Fruit fly (Drosophila melanogaster) whole organism, wandering third instar larva: ENCODE measurements around the gene RpS10b.

ENCODE experiments used
- Abd-B ChIP-seq: fragments of >200 bp; optimal IDR thresholded peaks from 2 replicates; lab custom pipeline; 2017; ENCODE audit warnings: missing biosample characterization, missing genetic modification characterization
- CG32264 ChIP-seq: fragments of 200-800 bp; sonication (Bioruptor generic); optimal IDR thresholded peaks from 2 replicates; lab custom pipeline; 2016; ENCODE audit warnings: missing biosample characterization, missing genetic modification characterization
- CG9705 ChIP-seq: fragments of 200-800 bp; sonication (Bioruptor generic); optimal IDR thresholded peaks from 2 replicates; lab custom pipeline; 2018; ENCODE audit warnings: missing biosample characterization, mild to moderate bottlenecking, missing genetic modification characterization
- CrebA ChIP-seq: fragments of 200-800 bp; sonication (Bioruptor generic); optimal IDR thresholded peaks from 2 replicates; lab custom pipeline; 2016; ENCODE audit warnings: missing biosample characterization, mild to moderate bottlenecking, missing genetic modification characterization, borderline replicate concordance
- Dfd ChIP-seq: fragments of >200 bp; optimal IDR thresholded peaks from 2 replicates; lab custom pipeline; 2017; ENCODE audit warnings: missing biosample characterization, missing genetic modification characterization
- Dif ChIP-seq: fragments of 200-275, 200-300 bp; sonication (Bioruptor generic); optimal IDR thresholded peaks from 2 replicates; lab custom pipeline; 2018; ENCODE audit warnings: missing biosample characterization, missing genetic modification characterization; ENCODE audit not compliant: partially characterized antibody
- GATAd ChIP-seq: sonication (Bioruptor generic); optimal IDR thresholded peaks from 2 replicates; lab custom pipeline; 2016; ENCODE audit warnings: missing biosample characterization, missing genetic modification characterization
- HLH106 ChIP-seq: fragments of 200-800 bp; optimal IDR thresholded peaks from 3 replicates; lab custom pipeline; 2019; ENCODE audit warnings: missing biosample characterization, mild to moderate bottlenecking, missing genetic modification characterization, moderate library complexity
- Hnf4 ChIP-seq: fragments of 200-800 bp; sonication (Bioruptor generic); optimal IDR thresholded peaks from 2 replicates; lab custom pipeline; 2016; ENCODE audit warnings: missing biosample characterization, mild to moderate bottlenecking, missing genetic modification characterization
- Hr78 ChIP-seq: fragments of >200 bp; optimal IDR thresholded peaks from 2 replicates; lab custom pipeline; 2017; ENCODE audit warnings: missing biosample characterization, missing genetic modification characterization
- Hr83 ChIP-seq: fragments of 200-300 bp; sonication (Bioruptor generic); optimal IDR thresholded peaks from 2 replicates; lab custom pipeline; 2016; ENCODE audit warnings: missing biosample characterization, mild to moderate bottlenecking, missing genetic modification characterization, moderate library complexity; ENCODE audit not compliant: poor library complexity, severe bottlenecking
- Jra ChIP-seq: sonication (Bioruptor generic); optimal IDR thresholded peaks from 2 replicates; lab custom pipeline; 2016; ENCODE audit warnings: missing biosample characterization, missing genetic modification characterization
- Mio ChIP-seq: sonication (Bioruptor generic); optimal IDR thresholded peaks from 2 replicates; lab custom pipeline; 2016; ENCODE audit warnings: missing biosample characterization, missing genetic modification characterization
- Myc ChIP-seq: fragments of >200 bp; optimal IDR thresholded peaks from 2 replicates; lab custom pipeline; 2017
- N ChIP-seq: fragments of >200 bp; optimal IDR thresholded peaks from 2 replicates; lab custom pipeline; 2018; ENCODE audit warnings: missing biosample characterization, missing external identifiers, missing genetic modification characterization
- OdsH ChIP-seq: fragments of 200-800 bp; sonication (Bioruptor generic); optimal IDR thresholded peaks from 2 replicates; lab custom pipeline; 2016; ENCODE audit warnings: missing biosample characterization, mild to moderate bottlenecking, missing genetic modification characterization
- Rel ChIP-seq, 2 experiments: fragments of 200-800 bp; sonication (Bioruptor generic) in 1 of 2; optimal IDR thresholded peaks; 2 replicates in 1 of 2; 3 replicates in 1 of 2; lab custom pipeline; 2016 to 2019; ENCODE audit warnings: mild to moderate bottlenecking in 2 of 2, missing biosample characterization in 2 of 2, missing genetic modification characterization in 2 of 2, moderate library complexity in 1 of 2
- Sp1 ChIP-seq: fragments of 200-800 bp; sonication (Bioruptor generic); optimal IDR thresholded peaks from 3 replicates; lab custom pipeline; 2019; ENCODE audit warnings: missing biosample characterization, mild to moderate bottlenecking, missing genetic modification characterization, moderate library complexity
- Vsx2 ChIP-seq: fragments of 200-300, 225-300 bp; sonication (Bioruptor generic); optimal IDR thresholded peaks from 2 replicates; lab custom pipeline; 2018; ENCODE audit warnings: missing biosample characterization, missing genetic modification characterization; ENCODE audit not compliant: partially characterized antibody
- br ChIP-seq: fragments of 200-800 bp; sonication (Bioruptor generic); optimal IDR thresholded peaks from 2 replicates; lab custom pipeline; 2016; ENCODE audit warnings: missing biosample characterization, missing genetic modification characterization
- brk ChIP-seq: fragments of 200-800 bp; sonication (Bioruptor generic); optimal IDR thresholded peaks from 2 replicates; lab custom pipeline; 2016; ENCODE audit warnings: missing biosample characterization, mild to moderate bottlenecking, missing genetic modification characterization
- dl ChIP-seq, 2 experiments: fragments of 175-275, 200-275 bp in 1 of 2; fragments of 200-275 bp in 1 of 2; sonication (Bioruptor generic); optimal IDR thresholded peaks; lab custom pipeline; 2018; ENCODE audit warnings: mild to moderate bottlenecking in 2 of 2, missing biosample characterization in 2 of 2, missing genetic modification characterization in 2 of 2, moderate library complexity in 2 of 2; ENCODE audit not compliant: partially characterized antibody in 2 of 2, insufficient read depth in 1 of 2
- dmrt93B ChIP-seq: fragments of 200-800 bp; sonication (Bioruptor generic); optimal IDR thresholded peaks from 2 replicates; lab custom pipeline; 2018; ENCODE audit warnings: missing biosample characterization, mild to moderate bottlenecking, missing genetic modification characterization
- dsf ChIP-seq: sonication (Bioruptor generic); optimal IDR thresholded peaks from 2 replicates; lab custom pipeline; 2016; ENCODE audit warnings: missing biosample characterization, missing genetic modification characterization, borderline replicate concordance
- ey ChIP-seq: fragments of 200-800 bp; sonication (Bioruptor generic); optimal IDR thresholded peaks from 2 replicates; lab custom pipeline; 2016; ENCODE audit warnings: missing biosample characterization, missing genetic modification characterization
- foxo ChIP-seq, 2 experiments: fragments of 200-800 bp; sonication (Bioruptor generic); optimal IDR thresholded peaks; 2 replicates in 1 of 2; 3 replicates in 1 of 2; lab custom pipeline; 2016 to 2017; ENCODE audit warnings: missing biosample characterization in 2 of 2, missing genetic modification characterization in 2 of 2
- fru ChIP-seq: fragments of 200-800 bp; sonication (Bioruptor generic); optimal IDR thresholded peaks from 3 replicates; lab custom pipeline; 2016; ENCODE audit warnings: missing biosample characterization, mild to moderate bottlenecking, missing genetic modification characterization
- h ChIP-seq: fragments of 200-800 bp; sonication (Bioruptor generic); optimal IDR thresholded peaks from 3 replicates; lab custom pipeline; 2016; ENCODE audit warnings: missing biosample characterization, mild to moderate bottlenecking, missing genetic modification characterization
- jim ChIP-seq: fragments of 175-275, 200-325 bp; sonication (Bioruptor generic); optimal IDR thresholded peaks from 2 replicates; lab custom pipeline; 2016; ENCODE audit warnings: missing biosample characterization, mild to moderate bottlenecking, missing genetic modification characterization
- lola ChIP-seq: fragments of >200 bp; optimal IDR thresholded peaks from 2 replicates; lab custom pipeline; 2017; ENCODE audit warnings: missing biosample characterization, missing genetic modification characterization
- pan ChIP-seq: fragments of >200 bp; optimal IDR thresholded peaks from 2 replicates; lab custom pipeline; 2017
- psq ChIP-seq: fragments of 200-800 bp; sonication (Bioruptor generic); optimal IDR thresholded peaks from 3 replicates; lab custom pipeline; 2017; ENCODE audit warnings: missing biosample characterization, mild to moderate bottlenecking, missing genetic modification characterization, moderate library complexity
- rgr ChIP-seq: fragments of 200-800 bp; sonication (Bioruptor generic); optimal IDR thresholded peaks from 3 replicates; lab custom pipeline; 2016; ENCODE audit warnings: missing biosample characterization, mild to moderate bottlenecking, missing genetic modification characterization
- sage ChIP-seq: fragments of 200-800 bp; sonication (Bioruptor generic); optimal IDR thresholded peaks from 2 replicates; lab custom pipeline; 2016; ENCODE audit warnings: missing biosample characterization, mild to moderate bottlenecking, missing genetic modification characterization
- sv ChIP-seq: fragments of 200-800 bp; sonication (Bioruptor generic); optimal IDR thresholded peaks from 3 replicates; lab custom pipeline; 2016; ENCODE audit warnings: missing biosample characterization, missing genetic modification characterization
- tai ChIP-seq: sonication (Bioruptor generic); optimal IDR thresholded peaks from 2 replicates; lab custom pipeline; 2016; ENCODE audit warnings: missing biosample characterization, missing genetic modification characterization
- usp ChIP-seq: fragments of >200 bp; optimal IDR thresholded peaks from 2 replicates; lab custom pipeline; 2017; ENCODE audit warnings: missing biosample characterization, missing genetic modification characterization
- woc ChIP-seq: sonication (Bioruptor generic); optimal IDR thresholded peaks from 2 replicates; lab custom pipeline; 2016; ENCODE audit warnings: missing biosample characterization, mild to moderate bottlenecking, missing genetic modification characterization

The RpS10b gene

dm6 chrX:19597684-19598363, at the start of gene RpS10b:
RpS10b (plus strand) TSS chrX:19598031.
- TF ChIP-seq dl (GFP tag; optimal IDR thresholded peaks at IDR 0.05; lab: Kevin White, UChicago; ENCODE audit: insufficient read depth in 1 of 2, partially characterized antibody in 2 of 2) (no peak), sv (GFP tag; lab: Kevin White, UChicago) (peak; percentile 58), OdsH (GFP tag; lab: Kevin White, UChicago) (peak; percentile 79), pan (lab: Kevin White, UChicago) (no peak), CG9705 (GFP tag; lab: Kevin White, UChicago) (peak; percentile 92), Hr78 (GFP tag; lab: Kevin White, UChicago) (no peak), Rel (GFP tag; optimal IDR thresholded peaks at IDR 0.05; lab: Kevin White, UChicago) (peak; percentile 23), Rel (tag; optimal IDR thresholded peaks at IDR 0.05; lab: Kevin White, UChicago) (peak; percentile 65), brk (peak; percentile 36), Jra (GFP tag; lab: Kevin White, UChicago) (peak; percentile 63), Hnf4 (peak; percentile 70), h (GFP tag; lab: Kevin White, UChicago) (peak; percentile 86), Mio (GFP tag; lab: Kevin White, UChicago) (peak; percentile 52), N (GFP tag; lab: Kevin White, UChicago) (no peak), CG32264 (GFP tag; lab: Kevin White, UChicago) (peak; percentile 40), fru (GFP tag; lab: Kevin White, UChicago) (peak; percentile 65), br (peak; percentile 86), Vsx2 (GFP tag; lab: Kevin White, UChicago) (no peak), Myc (lab: Kevin White, UChicago) (peak; percentile 43), sage (GFP tag; lab: Kevin White, UChicago) (no peak), CrebA (GFP tag; lab: Kevin White, UChicago) (no peak), rgr (GFP tag; lab: Kevin White, UChicago) (peak; percentile 88), ey (GFP tag; lab: Kevin White, UChicago) (peak; percentile 60), woc (GFP tag; lab: Kevin White, UChicago) (peak; percentile 61), Dfd (GFP tag; lab: Kevin White, UChicago) (no peak), dsf (GFP tag; lab: Kevin White, UChicago) (peak; percentile 38), Dif (GFP tag; lab: Kevin White, UChicago) (no peak), Abd-B (GFP tag; lab: Kevin White, UChicago) (no peak), foxo (GFP tag; optimal IDR thresholded peaks at IDR 0.05; lab: Kevin White, UChicago) (peak in 1 of 2 experiments; percentile 49), HLH106 (tag; lab: Kevin White, UChicago) (peak; percentile 73), usp (GFP tag; lab: Kevin White, UChicago) (no peak), tai (no peak), psq (GFP tag; lab: Kevin White, UChicago) (peak; percentile 66), lola (GFP tag; lab: Kevin White, UChicago) (no peak), dmrt93B (peak; percentile 94), jim (no peak), Sp1 (GFP tag; lab: Kevin White, UChicago) (peak; percentile 90), Hr83 (GFP tag; lab: Kevin White, UChicago) (peak; percentile 78), GATAd (GFP tag; lab: Kevin White, UChicago) (peak; percentile 3)

- TF ChIP-seq CG32264 (GFP tag; lab: Kevin White, UChicago) (no peak), Abd-B (GFP tag; lab: Kevin White, UChicago) (no peak), usp (GFP tag; lab: Kevin White, UChicago) (no peak), fru (GFP tag; lab: Kevin White, UChicago) (no peak), GATAd (GFP tag; lab: Kevin White, UChicago) (no peak), lola (GFP tag; lab: Kevin White, UChicago) (no peak), Hr78 (GFP tag; lab: Kevin White, UChicago) (no peak), h (GFP tag; lab: Kevin White, UChicago) (no peak), Hnf4 (no peak), foxo (GFP tag; optimal IDR thresholded peaks at IDR 0.05; lab: Kevin White, UChicago) (no peak), woc (GFP tag; lab: Kevin White, UChicago) (no peak), Hr83 (GFP tag; lab: Kevin White, UChicago) (no peak), psq (GFP tag; lab: Kevin White, UChicago) (no peak), Dfd (GFP tag; lab: Kevin White, UChicago) (no peak)
Observed at dm6 chrX:19548438-19548837, 49.4 kb upstream of the RpS10b start.
